Fruit fly (Drosophila melanogaster): ENCODE measurements around the gene CG13287.

CG13287 gene

dm6 chr3L:5882209-5882403, at the start of gene CG13287:
TSS of gene CG13287 (plus strand) at chr3L:5882304.
- TF ChIP-seq noc (tag; optimal IDR thresholded peaks at IDR 0.05) = no peak

- TF ChIP-seq noc (tag; optimal IDR thresholded peaks at IDR 0.05) = no peak
Measured at dm6 chr3L:5833761-5834160, 48.3 kb upstream of the CG13287 start.

- no peak for TF ChIP-seq noc (tag; optimal IDR thresholded peaks at IDR 0.05)
Measured at dm6 chr3L:5834245-5834644, 47.9 kb upstream of the CG13287 start.

- TF ChIP-seq noc (tag; optimal IDR thresholded peaks at IDR 0.05) = no peak
Measured at dm6 chr3L:5834798-5835197, 47.3 kb upstream of the CG13287 start.

- no peak for TF ChIP-seq noc (tag; optimal IDR thresholded peaks at IDR 0.05)
Measured at dm6 chr3L:5835431-5835830, 46.7 kb upstream of the CG13287 start.

- no peak for TF ChIP-seq noc (tag; optimal IDR thresholded peaks at IDR 0.05)
Measured at dm6 chr3L:5835887-5836646, 46.0 kb upstream of the CG13287 start.

- TF ChIP-seq noc (tag; optimal IDR thresholded peaks at IDR 0.05) = no peak
Measured at dm6 chr3L:5838295-5838694, 43.8 kb upstream of the CG13287 start.

dm6 chr3L:5838880-5839279, 43.2 kb upstream of the CG13287 start:
- no peak for TF ChIP-seq noc (tag; optimal IDR thresholded peaks at IDR 0.05)

dm6 chr3L:5840847-5841246, 41.3 kb upstream of the CG13287 start:
- no peak for TF ChIP-seq noc (tag; optimal IDR thresholded peaks at IDR 0.05)

dm6 chr3L:5843895-5844576, 38.1 kb upstream of the CG13287 start:
- TF ChIP-seq noc (tag; optimal IDR thresholded peaks at IDR 0.05) = no peak

dm6 chr3L:5845466-5845865, 36.6 kb upstream of the CG13287 start, which contains the start of gene vn:
TSS of gene vn (minus strand) at chr3L:5845664.
- TF ChIP-seq noc (tag; optimal IDR thresholded peaks at IDR 0.05) = no peak

dm6 chr3L:5848929-5849328, 33.2 kb upstream of the CG13287 start:
- no peak for TF ChIP-seq noc (tag; optimal IDR thresholded peaks at IDR 0.05)

- no peak for TF ChIP-seq noc (tag; optimal IDR thresholded peaks at IDR 0.05)
Measured at dm6 chr3L:5851636-5852035, 30.5 kb upstream of the CG13287 start.

dm6 chr3L:5855098-5855497, 27.0 kb upstream of the CG13287 start:
- TF ChIP-seq noc (tag; optimal IDR thresholded peaks at IDR 0.05) = no peak

dm6 chr3L:5856081-5856826, 25.9 kb upstream of the CG13287 start:
- TF ChIP-seq noc (tag; optimal IDR thresholded peaks at IDR 0.05) = no peak

- no peak for TF ChIP-seq noc (tag; optimal IDR thresholded peaks at IDR 0.05)
Measured at dm6 chr3L:5856919-5857318, 25.2 kb upstream of the CG13287 start.

dm6 chr3L:5859029-5859428, 23.1 kb upstream of the CG13287 start:
- no peak for TF ChIP-seq noc (tag; optimal IDR thresholded peaks at IDR 0.05)

All from whole organism, larva.